Worm (Caenorhabditis elegans): ENCODE results near the gene F56B3.11.

ce11 chrIV:800518-800917, 4.1 kb upstream of the F56B3.11 start, which contains the start of gene mrpl-46:
- TF ChIP-seq daf-12 (tag; optimal IDR thresholded peaks at IDR 0.05) (no peak), nhr-77 (tag; optimal IDR thresholded peaks at IDR 0.05) (no peak), nhr-25 (tag; optimal IDR thresholded peaks at IDR 0.05; ENCODE audit: borderline replicate concordance, insufficient read depth) (no peak)
